Fruit fly (Drosophila melanogaster) whole organism, pupa: ENCODE results near the gene ex.

Experiments
- CG10348 ChIP-seq: fragments of 200-800 bp; sonication (Bioruptor generic); IDR thresholded peaks from 2 replicates; pipeline ENCODE4 v1.3.6; 2022; ENCODE audit warnings: missing biosample characterization, missing genetic modification characterization
- CG12605 ChIP-seq: fragments of 200-800 bp; sonication (Bioruptor generic); IDR thresholded peaks from 2 replicates; pipeline ENCODE4 v1.3.6; 2022; ENCODE audit warnings: missing biosample characterization, missing genetic modification characterization
- CG32121 ChIP-seq: fragments of 200-800 bp; sonication (Bioruptor generic); IDR thresholded peaks from 2 replicates; pipeline ENCODE4 v1.3.6; 2022; ENCODE audit warnings: missing biosample characterization, missing genetic modification characterization
- CG34367 ChIP-seq: fragments of 200-800 bp; sonication (Bioruptor generic); optimal IDR thresholded peaks from 2 replicates; lab custom pipeline; 2018; ENCODE audit warnings: missing biosample characterization, mild to moderate bottlenecking, missing genetic modification characterization
- CG8301 ChIP-seq: fragments of 200-800 bp; sonication (Bioruptor generic); optimal IDR thresholded peaks from 2 replicates; lab custom pipeline; 2018; ENCODE audit warnings: missing biosample characterization, mild to moderate bottlenecking, missing genetic modification characterization
- D1 ChIP-seq: fragments of 200-800 bp; sonication (Bioruptor generic); optimal IDR thresholded peaks from 2 replicates; lab custom pipeline; 2018; ENCODE audit warnings: missing biosample characterization, mild to moderate bottlenecking, missing genetic modification characterization, moderate library complexity
- Ets98B ChIP-seq: fragments of 200-800 bp; sonication (Bioruptor generic); IDR thresholded peaks from 2 replicates; pipeline ENCODE4 v1.3.6; 2022; ENCODE audit warnings: missing biosample characterization, missing genetic modification characterization
- Snoo ChIP-seq: fragments of 200-800 bp; sonication (Bioruptor generic); optimal IDR thresholded peaks from 3 replicates; lab custom pipeline; 2017; ENCODE audit warnings: missing biosample characterization, mild to moderate bottlenecking, missing genetic modification characterization, inconsistent platforms
- gl ChIP-seq: fragments of 200-800 bp; sonication (Bioruptor generic); optimal IDR thresholded peaks from 2 replicates; lab custom pipeline; 2018; ENCODE audit warnings: missing biosample characterization, mild to moderate bottlenecking, missing genetic modification characterization

dm6 chr2L:437498-437897, 6.5 kb downstream of the ex start:
- TF ChIP-seq CG8301 (tag; lab: Kevin White, UChicago) (no peak), CG32121 (GFP tag; lab: Robert Waterston, UW) (no peak), CG12605 (GFP tag; lab: Robert Waterston, UW) (no peak), CG10348 (GFP tag; lab: Robert Waterston, UW) (no peak), gl (tag; lab: Kevin White, UChicago) (no peak), Snoo (tag; lab: Kevin White, UChicago) (no peak), Ets98B (GFP tag; lab: Robert Waterston, UW) (no peak), CG34367 (tag; lab: Kevin White, UChicago) (no peak), D1 (tag; lab: Kevin White, UChicago) (no peak)
